Fruit fly (Drosophila melanogaster) whole organism, embryonic: ENCODE measurements around the gene Shc.
A peak's percentile ranks its signal among the peaks of the same experiment; 100 is the strongest.

ENCODE experiments used
- ATbp ChIP-seq: fragments of 200-800 bp; sonication (Bioruptor generic); optimal IDR thresholded peaks from 2 replicates; lab custom pipeline; 2017; ENCODE audit warnings: missing biosample characterization, mild to moderate bottlenecking, missing genetic modification characterization, missing genetic modification reagents
- CG10209 ChIP-seq: fragments of 200-800 bp; sonication (Bioruptor generic); optimal IDR thresholded peaks from 3 replicates; lab custom pipeline; 2017; ENCODE audit warnings: missing biosample characterization, mild to moderate bottlenecking, missing genetic modification characterization, missing genetic modification reagents
- CG11093 ChIP-seq: fragments of 200-800 bp; sonication (Bioruptor generic); IDR thresholded peaks from 3 replicates; pipeline ENCODE4 v1.3.6; 2022; ENCODE audit warnings: missing biosample characterization, missing genetic modification characterization
- CG11398 ChIP-seq: fragments of 200-800 bp; sonication (Bioruptor generic); optimal IDR thresholded peaks from 2 replicates; lab custom pipeline; 2016; ENCODE audit warnings: missing biosample characterization, missing genetic modification characterization
- CG11456 ChIP-seq: fragments of 200-800 bp; sonication (Bioruptor generic); IDR thresholded peaks from 3 replicates; pipeline ENCODE4 v1.3.6; 2022; ENCODE audit warnings: missing biosample characterization, missing genetic modification characterization
- CG11723 ChIP-seq: fragments of 200-800 bp; sonication (Bioruptor generic); optimal IDR thresholded peaks from 2 replicates; lab custom pipeline; 2017; ENCODE audit warnings: missing biosample characterization, mild to moderate bottlenecking, missing genetic modification characterization
- CG12744 ChIP-seq: fragments of 200-800 bp; sonication (Bioruptor generic); optimal IDR thresholded peaks from 2 replicates; lab custom pipeline; 2016; ENCODE audit warnings: missing biosample characterization, missing genetic modification characterization
- CG14050 ChIP-seq: fragments of 200-800 bp; sonication (Bioruptor generic); IDR thresholded peaks from 3 replicates; pipeline ENCODE4 v1.3.6; 2022; ENCODE audit warnings: missing biosample characterization, missing genetic modification characterization
- CG15073 ChIP-seq: fragments of 200-800 bp; sonication (Bioruptor generic); optimal IDR thresholded peaks from 2 replicates; lab custom pipeline; 2016; ENCODE audit warnings: missing biosample characterization, missing genetic modification characterization
- CG1602 ChIP-seq: fragments of 200-800 bp; sonication (Bioruptor generic); optimal IDR thresholded peaks from 3 replicates; lab custom pipeline; 2016; ENCODE audit warnings: missing biosample characterization, missing genetic modification characterization
- CG17829 ChIP-seq: fragments of 200-800 bp; optimal IDR thresholded peaks from 2 replicates; lab custom pipeline; 2019; ENCODE audit warnings: missing biosample characterization, mild to moderate bottlenecking, missing genetic modification characterization, moderate library complexity
- CG1792 ChIP-seq: fragments of 200-800 bp; sonication (Bioruptor generic); optimal IDR thresholded peaks from 2 replicates; lab custom pipeline; 2016; ENCODE audit warnings: missing biosample characterization, missing genetic modification characterization
- CG31388 ChIP-seq: fragments of 200-800 bp; sonication (Bioruptor generic); optimal IDR thresholded peaks from 2 replicates; lab custom pipeline; 2016; ENCODE audit warnings: missing biosample characterization, missing genetic modification characterization
- CG34376 ChIP-seq: fragments of 200-800 bp; sonication (Bioruptor generic); optimal IDR thresholded peaks from 2 replicates; lab custom pipeline; 2018; ENCODE audit warnings: missing biosample characterization, mild to moderate bottlenecking, missing genetic modification characterization
- CG3995 ChIP-seq: fragments of 200-800 bp; sonication (Bioruptor generic); optimal IDR thresholded peaks from 3 replicates; lab custom pipeline; 2016; ENCODE audit warnings: missing biosample characterization, missing genetic modification characterization
- CG4282 ChIP-seq: fragments of 200-800 bp; sonication (Bioruptor generic); optimal IDR thresholded peaks from 2 replicates; lab custom pipeline; 2016; ENCODE audit warnings: missing biosample characterization, missing genetic modification characterization
- CG4424 ChIP-seq: fragments of 200-800 bp; sonication (Bioruptor generic); optimal IDR thresholded peaks from 3 replicates; lab custom pipeline; 2016; ENCODE audit warnings: missing biosample characterization, missing genetic modification characterization
- CG7745 ChIP-seq: fragments of 200-800 bp; sonication (Bioruptor generic); optimal IDR thresholded peaks from 2 replicates; lab custom pipeline; 2018; ENCODE audit warnings: missing biosample characterization, mild to moderate bottlenecking, missing genetic modification characterization, moderate library complexity
- CG7786 ChIP-seq: fragments of 200-800 bp; sonication (Bioruptor generic); optimal IDR thresholded peaks from 2 replicates; lab custom pipeline; 2016; ENCODE audit warnings: missing biosample characterization, missing genetic modification characterization
- Dref ChIP-seq: fragments of 200-800 bp; sonication (Bioruptor generic); IDR thresholded peaks from 2 replicates; pipeline ENCODE4 v1.3.6; 2022; ENCODE audit warnings: missing biosample characterization, missing genetic modification characterization
- MBD-R2 ChIP-seq: fragments of 200-800 bp; sonication (Bioruptor generic); IDR thresholded peaks from 2 replicates; pipeline ENCODE4 v1.3.6; 2022; ENCODE audit warnings: missing biosample characterization, missing genetic modification characterization
- Mrtf ChIP-seq: fragments of 200-800 bp; sonication (Bioruptor generic); IDR thresholded peaks from 3 replicates; pipeline ENCODE4 v1.3.6; 2022; ENCODE audit warnings: missing biosample characterization, missing genetic modification characterization
- Opbp ChIP-seq: fragments of 200-800 bp; sonication (Bioruptor generic); IDR thresholded peaks from 3 replicates; pipeline ENCODE4 v1.3.6; 2022; ENCODE audit warnings: missing biosample characterization, missing genetic modification characterization; ENCODE audit not compliant: partially characterized antibody
- Scr ChIP-seq: fragments of 200-800 bp; sonication (Bioruptor generic); IDR thresholded peaks from 2 replicates; pipeline ENCODE4 v1.3.6; 2022; ENCODE audit warnings: missing biosample characterization, missing genetic modification characterization; ENCODE audit not compliant: partially characterized antibody
- Spps ChIP-seq: fragments of 200-800 bp; sonication (Bioruptor generic); optimal IDR thresholded peaks from 2 replicates; lab custom pipeline; 2018; ENCODE audit warnings: missing biosample characterization, mild to moderate bottlenecking, missing genetic modification characterization
- Xbp1 ChIP-seq: fragments of 200-800 bp; sonication (Bioruptor generic); optimal IDR thresholded peaks from 3 replicates; lab custom pipeline; 2016; ENCODE audit warnings: missing biosample characterization, mild to moderate bottlenecking, missing genetic modification characterization
- abd-A ChIP-seq: fragments of 200-800 bp; sonication (Bioruptor generic); optimal IDR thresholded peaks from 3 replicates; lab custom pipeline; 2019; ENCODE audit warnings: missing biosample characterization, mild to moderate bottlenecking, missing genetic modification characterization, moderate library complexity
- aop ChIP-seq: fragments of 200-800 bp; sonication (Bioruptor generic); IDR thresholded peaks from 2 replicates; pipeline ENCODE4 v1.3.6; 2022; ENCODE audit warnings: missing biosample characterization, missing genetic modification characterization
- az2 ChIP-seq: fragments of 200-800 bp; sonication (Bioruptor generic); optimal IDR thresholded peaks from 3 replicates; lab custom pipeline; 2016; ENCODE audit warnings: missing biosample characterization, missing genetic modification characterization
- bsh ChIP-seq, 2 experiments: fragments of 200-800 bp; sonication (Bioruptor generic); optimal IDR thresholded peaks; 2 replicates each; lab custom pipeline; 2017 to 2018; ENCODE audit warnings: mild to moderate bottlenecking in 2 of 2, missing biosample characterization in 2 of 2, missing genetic modification characterization in 2 of 2, moderate library complexity in 1 of 2
- btn ChIP-seq: fragments of 200-800 bp; sonication (Bioruptor generic); optimal IDR thresholded peaks from 2 replicates; lab custom pipeline; 2016; ENCODE audit warnings: missing biosample characterization, missing genetic modification characterization
- en ChIP-seq: fragments of 200-800 bp; sonication (Bioruptor generic); optimal IDR thresholded peaks from 2 replicates; lab custom pipeline; 2016; ENCODE audit warnings: missing biosample characterization, missing genetic modification characterization
- jing ChIP-seq: fragments of 200-800 bp; sonication (Bioruptor generic); optimal IDR thresholded peaks from 2 replicates; lab custom pipeline; 2018; ENCODE audit warnings: missing biosample characterization, mild to moderate bottlenecking, missing genetic modification characterization
- knrl ChIP-seq: fragments of 200-800 bp; sonication (Bioruptor generic); IDR thresholded peaks from 3 replicates; pipeline ENCODE4 v1.3.6; 2022; ENCODE audit warnings: missing biosample characterization, missing genetic modification characterization; ENCODE audit not compliant: partially characterized antibody
- luna ChIP-seq: fragments of 200-800 bp; sonication (Bioruptor generic); optimal IDR thresholded peaks from 2 replicates; lab custom pipeline; 2016; ENCODE audit warnings: missing biosample characterization, missing genetic modification characterization
- onecut ChIP-seq: fragments of 200-800 bp; sonication (Bioruptor generic); IDR thresholded peaks from 2 replicates; pipeline ENCODE4 v1.3.6; 2022; ENCODE audit warnings: missing biosample characterization, missing genetic modification characterization
- pb ChIP-seq: fragments of 200-800 bp; sonication (Bioruptor generic); optimal IDR thresholded peaks from 3 replicates; lab custom pipeline; 2016; ENCODE audit warnings: missing biosample characterization, missing genetic modification characterization
- pita ChIP-seq: fragments of 200-800 bp; sonication (Bioruptor generic); optimal IDR thresholded peaks from 2 replicates; lab custom pipeline; 2017; ENCODE audit warnings: missing biosample characterization, mild to moderate bottlenecking, missing genetic modification characterization
- prd ChIP-seq, 3 experiments: fragments of >200 bp in 2 of 3; fragments of 200-800 bp in 1 of 3; sonication (Bioruptor generic) in 1 of 3; optimal IDR thresholded peaks in 2 of 3; IDR thresholded peaks in 1 of 3; 2 replicates in 2 of 3; 3 replicates in 1 of 3; pipeline versions ENCODE4 v1.3.6 to Lab custom; 2017 to 2022; ENCODE audit warnings: missing biosample characterization in 1 of 3, missing genetic modification characterization in 1 of 3
- pzg ChIP-seq: fragments of 200-800 bp; sonication (Bioruptor generic); optimal IDR thresholded peaks from 3 replicates; lab custom pipeline; 2018; ENCODE audit warnings: missing biosample characterization, mild to moderate bottlenecking, missing genetic modification characterization, moderate library complexity
- row ChIP-seq: fragments of 200-800 bp; sonication (Bioruptor generic); IDR thresholded peaks from 3 replicates; pipeline ENCODE4 v1.3.6; 2022; ENCODE audit warnings: missing biosample characterization, missing genetic modification characterization
- salm ChIP-seq: fragments of 200-800 bp; sonication (Bioruptor generic); optimal IDR thresholded peaks from 2 replicates; lab custom pipeline; 2018; ENCODE audit warnings: missing biosample characterization, mild to moderate bottlenecking, missing genetic modification characterization
- sens ChIP-seq: fragments of 200-800 bp; sonication (Bioruptor generic); peaks from one replicate; lab custom pipeline; 2016; ENCODE audit warnings: missing biosample characterization, missing genetic modification characterization
- seq ChIP-seq: fragments of 200-800 bp; sonication (Bioruptor generic); IDR thresholded peaks from 2 replicates; pipeline ENCODE4 v1.3.6; 2022; ENCODE audit warnings: missing biosample characterization, missing genetic modification characterization
- slou ChIP-seq: fragments of 200-800 bp; sonication (Bioruptor generic); optimal IDR thresholded peaks from 3 replicates; lab custom pipeline; 2016; ENCODE audit warnings: missing biosample characterization, missing genetic modification characterization
- so ChIP-seq: fragments of 200-800 bp; sonication (Bioruptor generic); IDR thresholded peaks from 3 replicates; pipeline ENCODE4 v1.3.6; 2022; ENCODE audit warnings: missing biosample characterization, missing genetic modification characterization
- tll ChIP-seq, 2 experiments: fragments of 200-800 bp in 1 of 2; fragments of >200 bp in 1 of 2; sonication (Bioruptor generic) in 1 of 2; optimal IDR thresholded peaks; 2 replicates each; lab custom pipeline; 2017 to 2019; ENCODE audit warnings: missing biosample characterization in 2 of 2, missing genetic modification characterization in 2 of 2, mild to moderate bottlenecking in 1 of 2, moderate library complexity in 1 of 2
- trem ChIP-seq: fragments of 200-800 bp; optimal IDR thresholded peaks from 3 replicates; lab custom pipeline; 2019; ENCODE audit warnings: missing biosample characterization, mild to moderate bottlenecking, missing genetic modification characterization, moderate library complexity
- trh ChIP-seq: fragments of 200-800 bp; sonication (Bioruptor generic); optimal IDR thresholded peaks from 2 replicates; lab custom pipeline; 2016; ENCODE audit warnings: missing biosample characterization, missing genetic modification characterization
- zfh1 ChIP-seq: fragments of 200-800 bp; sonication (Bioruptor generic); IDR thresholded peaks from 3 replicates; pipeline ENCODE4 v1.3.6; 2022; ENCODE audit warnings: missing biosample characterization, missing genetic modification characterization

Shc gene

dm6 chr3L:9426656-9427294, at the start of gene Shc, which contains the start of gene Atat (continued):
- TF ChIP-seq CG31388 (GFP tag; lab: Kevin White, UChicago) (peak; percentile 98), Spps (tag; lab: Kevin White, UChicago) (peak; percentile 95), bsh (GFP tag; optimal IDR thresholded peaks at IDR 0.05; lab: Kevin White, UChicago) (peak; percentile 72 to 98), salm (tag; lab: Kevin White, UChicago) (peak; percentile 93), trem (peak; percentile 95), CG1792 (GFP tag; lab: Kevin White, UChicago) (peak; percentile 99), knrl (GFP tag; lab: Robert Waterston, UW) (peak; percentile 96), abd-A (tag; lab: Kevin White, UChicago) (peak; percentile 85), Dref (GFP tag; lab: Robert Waterston, UW) (peak; percentile 87), aop (GFP tag; lab: Robert Waterston, UW) (peak; percentile 98), pzg (GFP tag; lab: Kevin White, UChicago) (peak; percentile 97), CG17829 (tag; lab: Kevin White, UChicago) (peak; percentile 98), btn (GFP tag; lab: Kevin White, UChicago) (peak; percentile 98), jing (peak; percentile 99), pb (peak; percentile 99), so (GFP tag; lab: Robert Waterston, UW) (peak; percentile 98), MBD-R2 (GFP tag; lab: Robert Waterston, UW) (peak; percentile 100), zfh1 (GFP tag; lab: Robert Waterston, UW) (peak; percentile 100), seq (peak; percentile 98), pita (GFP tag; lab: Kevin White, UChicago) (no peak), CG4282 (GFP tag; lab: Kevin White, UChicago) (peak; percentile 100), Scr (peak; percentile 93), CG11398 (peak; percentile 99), trh (peak; percentile 99), onecut (GFP tag; lab: Robert Waterston, UW) (peak; percentile 94), prd (optimal IDR thresholded peaks at IDR 0.05; lab: Kevin White, UChicago) (no peak), prd (GFP tag; IDR thresholded peaks at IDR 0.05; lab: Robert Waterston, UW) (peak; percentile 100), Opbp (peak; percentile 89), slou (peak; percentile 99), luna (GFP tag; lab: Kevin White, UChicago) (peak; percentile 99), CG14050 (GFP tag; lab: Robert Waterston, UW) (peak; percentile 99), Mrtf (GFP tag; lab: Robert Waterston, UW) (peak; percentile 100), CG11723 (GFP tag; lab: Kevin White, UChicago) (peak; percentile 97), en (peak; percentile 98), sens (GFP tag; lab: Kevin White, UChicago) (peak; percentile 100), CG34376 (GFP tag; lab: Kevin White, UChicago) (peak; percentile 99), CG15073 (GFP tag; lab: Kevin White, UChicago) (peak; percentile 92), CG11093 (GFP tag; lab: Robert Waterston, UW) (peak; percentile 100), CG1602 (GFP tag; lab: Kevin White, UChicago) (peak; percentile 100), ATbp (GFP tag; lab: Kevin White, UChicago) (peak; percentile 93), CG10209 (GFP tag; lab: Kevin White, UChicago) (peak; percentile 99), CG12744 (GFP tag; lab: Kevin White, UChicago) (peak; percentile 99), CG11456 (GFP tag; lab: Robert Waterston, UW) (peak; percentile 100), tll (GFP tag; optimal IDR thresholded peaks at IDR 0.05; lab: Kevin White, UChicago) (peak; percentile 50 to 94), CG7745 (peak; percentile 47), CG3995 (peak; percentile 88), Xbp1 (peak; percentile 100), az2 (GFP tag; lab: Kevin White, UChicago) (peak; percentile 99), row (GFP tag; lab: Robert Waterston, UW) (peak; percentile 100), CG4424 (GFP tag; lab: Kevin White, UChicago) (peak; percentile 99), CG7786 (peak; percentile 100)
